Worm (Caenorhabditis elegans): Measurements from ENCODE around the gene mig-17.

mig-17 gene

ce11 chrV:11459255-11459654 lies 12.8 kb downstream of the mig-17 start, which contains the start of gene T11F9.1:
Gene T11F9.1, plus strand, starts transcription at chrV:11459555.
- no peak for TF ChIP-seq ceh-90 (tag; optimal IDR thresholded peaks at IDR 0.05)
- no peak for TF ChIP-seq ztf-11 (tag; optimal IDR thresholded peaks at IDR 0.05)
- no peak for TF ChIP-seq lin-39 (tag; optimal IDR thresholded peaks at IDR 0.05)
- TF ChIP-seq lin-14 (GFP tag; optimal IDR thresholded peaks at IDR 0.05) = peak; percentile 51
- TF ChIP-seq nhr-76 (tag; optimal IDR thresholded peaks at IDR 0.05) = no peak
- no peak for TF ChIP-seq tlp-1 (tag; optimal IDR thresholded peaks at IDR 0.05)

- TF ChIP-seq lin-14 (GFP tag; optimal IDR thresholded peaks at IDR 0.05) = peak; percentile 19
- TF ChIP-seq pag-3 (tag; optimal IDR thresholded peaks at IDR 0.05; ENCODE audit: borderline replicate concordance, insufficient read depth) = no peak
- peak; percentile 12 for TF ChIP-seq blmp-1 (tag; optimal IDR thresholded peaks at IDR 0.05)
- TF ChIP-seq hlh-4 (tag; optimal IDR thresholded peaks at IDR 0.05) = no peak
- TF ChIP-seq unc-98 (GFP tag; IDR thresholded peaks at IDR 0.05) = no peak
- no peak for TF ChIP-seq nhr-90 (tag; optimal IDR thresholded peaks at IDR 0.05; ENCODE audit: poor library complexity)
- TF ChIP-seq ztf-4 (tag; optimal IDR thresholded peaks at IDR 0.05) = no peak
- TF ChIP-seq nhr-85 (tag) = peak; percentile 60
- TF ChIP-seq nhr-71 (tag; optimal IDR thresholded peaks at IDR 0.05) = no peak
Observed at ce11 chrV:11462963-11463453, 16.5 kb downstream of the mig-17 start, which contains the start of gene zipt-16. Gene zipt-16, plus strand, starts transcription at chrV:11463013.

- TF ChIP-seq nhr-20 (tag; optimal IDR thresholded peaks at IDR 0.05) (peak; percentile 38), efl-1 (optimal IDR thresholded peaks at IDR 0.05) (no peak), efl-1 (GFP tag; optimal IDR thresholded peaks at IDR 0.05 in 1 of 2) (peak in 1 of 2 experiments; percentile 78), nhr-11 (tag; optimal IDR thresholded peaks at IDR 0.05) (no peak), pqm-1 (tag; optimal IDR thresholded peaks at IDR 0.05) (peak; percentile 10), mef-2 (tag; optimal IDR thresholded peaks at IDR 0.05) (no peak), lin-14 (GFP tag; optimal IDR thresholded peaks at IDR 0.05) (no peak), efl-3 (GFP tag; optimal IDR thresholded peaks at IDR 0.05) (no peak), lin-35 (GFP tag; optimal IDR thresholded peaks at IDR 0.05) (peak in 1 of 2 experiments; percentile 24), nhr-90 (tag; optimal IDR thresholded peaks at IDR 0.05; ENCODE audit: poor library complexity) (peak; percentile 2), nhr-12 (tag; optimal IDR thresholded peaks at IDR 0.05) (no peak), ama-1 (optimal IDR thresholded peaks at IDR 0.05) (no peak), elt-2 (tag; optimal IDR thresholded peaks at IDR 0.05) (peak; percentile 93)
Observed at ce11 chrV:11470210-11470713, 23.8 kb downstream of the mig-17 start, which contains the start of gene aat-6. Gene aat-6, minus strand, starts transcription at chrV:11470663.

- TF ChIP-seq ets-5 (GFP tag; IDR thresholded peaks at IDR 0.05) (no peak), elt-3 (tag; optimal IDR thresholded peaks at IDR 0.05) (no peak), ces-1 (GFP tag; optimal IDR thresholded peaks at IDR 0.05) (no peak), fkh-8 (tag; optimal IDR thresholded peaks at IDR 0.05) (no peak), nhr-76 (tag; optimal IDR thresholded peaks at IDR 0.05) (no peak)
Observed at ce11 chrV:11472209-11472608, 25.7 kb downstream of the mig-17 start, which contains the start of the genes nas-20 and nas-21. Gene nas-20, minus strand, starts transcription at chrV:11472309. Gene nas-21, plus strand, starts transcription at chrV:11472564.

ce11 chrV:11474399-11474798 lies 27.9 kb downstream of the mig-17 start, which contains the start of gene nas-22:
Gene nas-22, plus strand, starts transcription at chrV:11474699.
- TF ChIP-seq unc-86 (tag; optimal IDR thresholded peaks at IDR 0.05) (no peak), grh-1 (GFP tag; IDR thresholded peaks at IDR 0.05) (no peak), nhr-20 (tag; optimal IDR thresholded peaks at IDR 0.05) (no peak), ets-5 (GFP tag; IDR thresholded peaks at IDR 0.05) (no peak), egl-27 (tag; optimal IDR thresholded peaks at IDR 0.05) (no peak), hlh-17 (GFP tag; optimal IDR thresholded peaks at IDR 0.05; ENCODE audit: borderline replicate concordance) (no peak), hpl-2 (GFP tag; optimal IDR thresholded peaks at IDR 0.05) (no peak), ama-1 (optimal IDR thresholded peaks at IDR 0.05) (no peak), fos-1 (tag; optimal IDR thresholded peaks at IDR 0.05) (no peak), fkh-10 (GFP tag; optimal IDR thresholded peaks at IDR 0.05) (no peak)
